Worm (Caenorhabditis elegans): ENCODE data around the gene F20D1.22.

DNA sequence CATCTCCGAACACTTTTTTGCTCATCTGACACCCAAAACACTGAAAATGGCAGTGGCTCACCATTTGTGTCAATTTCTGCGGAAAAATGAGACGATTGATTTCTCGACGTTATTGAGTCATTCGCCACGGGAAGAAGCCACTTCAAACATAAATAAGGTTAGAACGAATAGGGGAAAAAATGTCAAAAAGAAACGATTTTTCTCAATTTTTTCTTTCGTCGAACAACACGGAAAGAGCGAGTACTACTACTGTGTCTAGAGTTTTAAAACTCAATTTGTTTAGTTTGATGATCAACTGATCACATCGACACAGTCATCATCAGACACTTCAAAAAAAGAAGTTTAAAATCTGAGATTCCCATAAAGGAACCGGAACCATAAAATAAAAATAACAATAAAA, 45.7 kb upstream of the F20D1.22 start:
- TF ChIP-seq klf-2 (GFP tag; conservative IDR thresholded peaks at IDR 0.05) (no peak), flt-1 (GFP tag; IDR thresholded peaks at IDR 0.05) (no peak), ztf-29 (GFP tag; IDR thresholded peaks at IDR 0.05) (no peak), ref-1 (GFP tag; conservative IDR thresholded peaks at IDR 0.05) (no peak), cog-1 (tag; optimal IDR thresholded peaks at IDR 0.05) (no peak)
